Fruit fly (Drosophila melanogaster) whole organism, embryonic: ENCODE measurements around the gene scat.

ENCODE experiments used
- Blimp-1 ChIP-seq: fragments of 200-800 bp; sonication (Bioruptor generic); optimal IDR thresholded peaks from 3 replicates; lab custom pipeline; 2018; ENCODE audit warnings: missing biosample characterization, missing genetic modification characterization, mild to moderate bottlenecking, moderate library complexity, missing genetic modification reagents
- CG10321 ChIP-seq: fragments of 200-800 bp; sonication (Bioruptor generic); IDR thresholded peaks from 2 replicates; pipeline ENCODE4 v1.3.6; 2022; ENCODE audit warnings: missing biosample characterization, missing genetic modification characterization
- CG10431 ChIP-seq: fragments of 200-800 bp; sonication (Bioruptor generic); optimal IDR thresholded peaks from 3 replicates; lab custom pipeline; 2018; ENCODE audit warnings: missing biosample characterization, mild to moderate bottlenecking, missing genetic modification characterization
- CG10543 ChIP-seq: fragments of 200-800 bp; sonication (Bioruptor generic); optimal IDR thresholded peaks from 3 replicates; lab custom pipeline; 2017; ENCODE audit warnings: missing biosample characterization, mild to moderate bottlenecking, missing genetic modification characterization, moderate library complexity
- CG11247 ChIP-seq: fragments of 200-800 bp; sonication (Bioruptor generic); IDR thresholded peaks from 2 replicates; pipeline ENCODE4 v1.3.6; 2022; ENCODE audit warnings: missing biosample characterization, missing genetic modification characterization
- CG12104 ChIP-seq: fragments of 200-800 bp; sonication (Bioruptor generic); optimal IDR thresholded peaks from 3 replicates; lab custom pipeline; 2016; ENCODE audit warnings: missing biosample characterization, missing genetic modification characterization
- CG12942 ChIP-seq: fragments of 200-800 bp; sonication (Bioruptor generic); optimal IDR thresholded peaks from 3 replicates; lab custom pipeline; 2016; ENCODE audit warnings: missing biosample characterization, missing genetic modification characterization
- CG13287 ChIP-seq: fragments of 200-800 bp; sonication (Bioruptor generic); IDR thresholded peaks from 2 replicates; pipeline ENCODE4 v1.3.6; 2022; ENCODE audit warnings: missing biosample characterization, missing genetic modification characterization; ENCODE audit not compliant: partially characterized antibody
- CG13624 ChIP-seq: fragments of 200-800 bp; sonication (Bioruptor generic); optimal IDR thresholded peaks from 2 replicates; lab custom pipeline; 2016; ENCODE audit warnings: missing biosample characterization, missing genetic modification characterization
- CG13894 ChIP-seq: fragments of 200-800 bp; sonication (Bioruptor generic); optimal IDR thresholded peaks from 3 replicates; lab custom pipeline; 2018; ENCODE audit warnings: missing biosample characterization, mild to moderate bottlenecking, missing genetic modification characterization, moderate library complexity
- CG17385 ChIP-seq: fragments of 200-800 bp; sonication (Bioruptor generic); optimal IDR thresholded peaks from 3 replicates; lab custom pipeline; 2018; ENCODE audit warnings: missing biosample characterization, mild to moderate bottlenecking, missing genetic modification characterization
- CG17612 ChIP-seq: fragments of 200-800 bp; sonication (Bioruptor generic); IDR thresholded peaks from 2 replicates; pipeline ENCODE4 v1.3.6; 2022; ENCODE audit warnings: missing biosample characterization, missing genetic modification characterization
- CG1792 ChIP-seq: fragments of 200-800 bp; sonication (Bioruptor generic); optimal IDR thresholded peaks from 2 replicates; lab custom pipeline; 2016; ENCODE audit warnings: missing biosample characterization, missing genetic modification characterization
- CG2116 ChIP-seq: fragments of 200-800 bp; sonication (Bioruptor generic); optimal IDR thresholded peaks from 3 replicates; lab custom pipeline; 2018; ENCODE audit warnings: missing biosample characterization, mild to moderate bottlenecking, missing genetic modification characterization
- CG32772 ChIP-seq: fragments of 200-800 bp; sonication (Bioruptor generic); IDR thresholded peaks from 2 replicates; pipeline ENCODE4 v1.3.6; 2022; ENCODE audit warnings: missing biosample characterization, missing genetic modification characterization
- CG6765 ChIP-seq: fragments of 200-800 bp; sonication (Bioruptor generic); optimal IDR thresholded peaks from 3 replicates; lab custom pipeline; 2017; ENCODE audit warnings: missing biosample characterization, mild to moderate bottlenecking, missing genetic modification characterization
- CG7357 ChIP-seq: fragments of 200-800 bp; sonication (Bioruptor generic); IDR thresholded peaks from 3 replicates; pipeline ENCODE4 v1.3.6; 2022; ENCODE audit warnings: missing biosample characterization, missing genetic modification characterization
- CG8478 ChIP-seq: fragments of >200 bp; optimal IDR thresholded peaks from 2 replicates; lab custom pipeline; 2018
- CrebB ChIP-seq: fragments of 200-800 bp; sonication (Bioruptor generic); optimal IDR thresholded peaks from 3 replicates; lab custom pipeline; 2018; ENCODE audit warnings: missing biosample characterization, mild to moderate bottlenecking, missing genetic modification characterization
- D ChIP-seq, 2 experiments: fragments of 200-800 bp in 1 of 2; fragments of >200 bp in 1 of 2; sonication (Bioruptor generic) in 1 of 2; optimal IDR thresholded peaks; 2 replicates in 1 of 2; 3 replicates in 1 of 2; lab custom pipeline; 2017; ENCODE audit warnings: mild to moderate bottlenecking in 1 of 2, missing biosample characterization in 1 of 2, missing genetic modification characterization in 1 of 2, missing genetic modification reagents in 1 of 2
- HLH4C ChIP-seq: fragments of 200-800 bp; sonication (Bioruptor generic); IDR thresholded peaks from 3 replicates; pipeline ENCODE4 v1.3.6; 2022; ENCODE audit warnings: missing biosample characterization, missing genetic modification characterization; ENCODE audit not compliant: partially characterized antibody
- HLH54F ChIP-seq: fragments of 200-800 bp; sonication (Bioruptor generic); optimal IDR thresholded peaks from 3 replicates; lab custom pipeline; 2016; ENCODE audit warnings: missing biosample characterization, missing genetic modification characterization
- Hr78 ChIP-seq, 2 experiments: fragments of 200-800 bp in 1 of 2; fragments of >200 bp in 1 of 2; sonication (Bioruptor generic) in 1 of 2; optimal IDR thresholded peaks; 2 replicates each; lab custom pipeline; 2017 to 2019; ENCODE audit warnings: missing biosample characterization in 2 of 2, missing genetic modification characterization in 2 of 2, mild to moderate bottlenecking in 1 of 2, moderate library complexity in 1 of 2
- MESR4 ChIP-seq: fragments of 200-800 bp; sonication (Bioruptor generic); optimal IDR thresholded peaks from 2 replicates; lab custom pipeline; 2018; ENCODE audit warnings: missing biosample characterization, mild to moderate bottlenecking, missing genetic modification characterization, moderate library complexity
- Nf-YC ChIP-seq: fragments of 200-800 bp; optimal IDR thresholded peaks from 3 replicates; lab custom pipeline; 2019; ENCODE audit warnings: missing biosample characterization, mild to moderate bottlenecking, missing genetic modification characterization, moderate library complexity
- Opbp ChIP-seq: fragments of 200-800 bp; sonication (Bioruptor generic); IDR thresholded peaks from 3 replicates; pipeline ENCODE4 v1.3.6; 2022; ENCODE audit warnings: missing biosample characterization, missing genetic modification characterization; ENCODE audit not compliant: partially characterized antibody
- Xbp1 ChIP-seq: fragments of 200-800 bp; sonication (Bioruptor generic); optimal IDR thresholded peaks from 3 replicates; lab custom pipeline; 2016; ENCODE audit warnings: missing biosample characterization, mild to moderate bottlenecking, missing genetic modification characterization
- Xrp1 ChIP-seq: fragments of 200-800 bp; sonication (Bioruptor generic); IDR thresholded peaks from 2 replicates; pipeline ENCODE4 v1.3.6; 2022; ENCODE audit warnings: missing biosample characterization, missing genetic modification characterization
- br ChIP-seq: fragments of >200 bp; optimal IDR thresholded peaks from 2 replicates; lab custom pipeline; 2017
- cad ChIP-seq: fragments of >200 bp; optimal IDR thresholded peaks from 2 replicates; lab custom pipeline; 2017; ENCODE audit warnings: missing biosample characterization, missing genetic modification characterization
- chinmo ChIP-seq: fragments of 200-800 bp; sonication (Bioruptor generic); IDR thresholded peaks from 4 replicates; pipeline ENCODE4 v1.3.6; 2022; ENCODE audit warnings: missing biosample characterization, missing genetic modification characterization; ENCODE audit not compliant: partially characterized antibody
- en ChIP-seq: fragments of 200-800 bp; sonication (Bioruptor generic); optimal IDR thresholded peaks from 2 replicates; lab custom pipeline; 2016; ENCODE audit warnings: missing biosample characterization, missing genetic modification characterization
- fd96Cb ChIP-seq: fragments of 200-800 bp; sonication (Bioruptor generic); optimal IDR thresholded peaks from 2 replicates; lab custom pipeline; 2018; ENCODE audit warnings: missing biosample characterization, mild to moderate bottlenecking, missing genetic modification characterization, moderate library complexity
- grn ChIP-seq: fragments of 200-800 bp; sonication (Bioruptor generic); optimal IDR thresholded peaks from 3 replicates; lab custom pipeline; 2017; ENCODE audit warnings: missing biosample characterization, missing genetic modification characterization
- hbn ChIP-seq: fragments of 200-800 bp; sonication (Bioruptor generic); IDR thresholded peaks from 2 replicates; pipeline ENCODE4 v1.3.6; 2022; ENCODE audit warnings: missing biosample characterization, missing genetic modification characterization; ENCODE audit not compliant: partially characterized antibody
- nerfin-1 ChIP-seq: fragments of 200-800 bp; sonication (Bioruptor generic); optimal IDR thresholded peaks from 3 replicates; lab custom pipeline; 2019; ENCODE audit warnings: missing biosample characterization, mild to moderate bottlenecking, missing genetic modification characterization, moderate library complexity
- nmo ChIP-seq: fragments of 200-800 bp; sonication (Bioruptor generic); optimal IDR thresholded peaks from 2 replicates; lab custom pipeline; 2018; ENCODE audit warnings: missing biosample characterization, mild to moderate bottlenecking, missing genetic modification characterization, moderate library complexity
- nom ChIP-seq: fragments of 200-800 bp; sonication (Bioruptor generic); optimal IDR thresholded peaks from 2 replicates; lab custom pipeline; 2017; ENCODE audit warnings: missing biosample characterization, missing genetic modification characterization, mild to moderate bottlenecking, moderate library complexity, missing genetic modification reagents
- pros ChIP-seq: fragments of 200-800 bp; sonication (Bioruptor generic); optimal IDR thresholded peaks from 3 replicates; lab custom pipeline; 2019; ENCODE audit warnings: missing biosample characterization, mild to moderate bottlenecking, missing genetic modification characterization, moderate library complexity
- rib ChIP-seq: fragments of 200-800 bp; sonication (Bioruptor generic); IDR thresholded peaks from 2 replicates; pipeline ENCODE4 v1.3.6; 2022; ENCODE audit warnings: missing biosample characterization, missing genetic modification characterization
- ro ChIP-seq: fragments of 200-800 bp; sonication (Bioruptor generic); IDR thresholded peaks from 2 replicates; pipeline ENCODE4 v1.3.6; 2022; ENCODE audit warnings: missing biosample characterization, missing genetic modification characterization
- sens ChIP-seq: fragments of 200-800 bp; sonication (Bioruptor generic); peaks from one replicate; lab custom pipeline; 2016; ENCODE audit warnings: missing biosample characterization, missing genetic modification characterization
- tio ChIP-seq: fragments of 200-800 bp; sonication (Bioruptor generic); optimal IDR thresholded peaks from 2 replicates; lab custom pipeline; 2017; ENCODE audit warnings: missing biosample characterization, missing genetic modification characterization, inconsistent platforms
- vvl ChIP-seq: fragments of 200-800 bp; sonication (Bioruptor generic); IDR thresholded peaks from 2 replicates; pipeline ENCODE4 v1.3.6; 2022; ENCODE audit warnings: missing biosample characterization, missing genetic modification characterization
- wdn ChIP-seq: fragments of 200-800 bp; sonication (Bioruptor generic); IDR thresholded peaks from 2 replicates; pipeline ENCODE4 v1.3.6; 2022; ENCODE audit warnings: missing biosample characterization, missing genetic modification characterization

Gene scat

dm6 chr2L:9455157-9455556 is 24.0 kb downstream of the scat start:
- TF ChIP-seq Xrp1 (GFP tag; lab: Robert Waterston, UW) (no peak), D (optimal IDR thresholded peaks at IDR 0.05; lab: Kevin White, UChicago) (peak; percentile 5), D (GFP tag; optimal IDR thresholded peaks at IDR 0.05; lab: Kevin White, UChicago) (no peak), CG10321 (GFP tag; lab: Robert Waterston, UW) (no peak), sens (GFP tag; lab: Kevin White, UChicago) (peak; percentile 19), nerfin-1 (peak; percentile 97), CG7357 (0 out of 3 replicates have a peak, but pooled peaks have one; percentile 21), CG10431 (GFP tag; lab: Kevin White, UChicago) (peak; percentile 76), nom (GFP tag; lab: Kevin White, UChicago) (no peak), tio (GFP tag; lab: Kevin White, UChicago) (no peak), CG17612 (GFP tag; lab: Robert Waterston, UW) (0 out of 2 replicates have a peak, but pooled peaks have one; percentile 26), cad (GFP tag; lab: Kevin White, UChicago) (no peak), Xbp1 (GFP tag; lab: Kevin White, UChicago) (no peak), MESR4 (GFP tag; lab: Kevin White, UChicago) (no peak), nmo (GFP tag; lab: Kevin White, UChicago) (peak; percentile 23), pros (GFP tag; lab: Kevin White, UChicago) (peak; percentile 67), HLH54F (GFP tag; lab: Kevin White, UChicago) (no peak), ro (GFP tag; lab: Robert Waterston, UW) (no peak)

dm6 chr2L:9457456-9457855 is 26.3 kb downstream of the scat start:
- peak; percentile 1 for TF ChIP-seq sens (GFP tag; lab: Kevin White, UChicago)
- TF ChIP-seq Hr78 (GFP tag; optimal IDR thresholded peaks at IDR 0.05; lab: Kevin White, UChicago) = peak in 1 of 2 experiments; percentile 56
- TF ChIP-seq HLH4C (GFP tag; lab: Robert Waterston, UW) = no peak

dm6 chr2L:9457865-9458264 is 26.7 kb downstream of the scat start:
- TF ChIP-seq grn = peak; percentile 33
- TF ChIP-seq br (lab: Kevin White, UChicago) = no peak
- TF ChIP-seq chinmo (GFP tag; lab: Robert Waterston, UW) = 0 out of 4 replicates have a peak, but pooled peaks have one; percentile 58
- TF ChIP-seq CG1792 (GFP tag; lab: Kevin White, UChicago) = no peak
- TF ChIP-seq CG17385 (GFP tag; lab: Kevin White, UChicago) = no peak
- TF ChIP-seq CG13287 (GFP tag; lab: Robert Waterston, UW) = no peak
- TF ChIP-seq hbn (GFP tag; lab: Robert Waterston, UW) = no peak
- TF ChIP-seq CG13894 = peak; percentile 32
- TF ChIP-seq Blimp-1 (GFP tag; lab: Kevin White, UChicago) = no peak
- no peak for TF ChIP-seq Nf-YC
- TF ChIP-seq CG11247 = no peak
- no peak for TF ChIP-seq CG8478
- no peak for TF ChIP-seq vvl (GFP tag; lab: Robert Waterston, UW)

- TF ChIP-seq CG32772 (GFP tag; lab: Robert Waterston, UW) (no peak), rib (GFP tag; lab: Robert Waterston, UW) (no peak), CrebB (tag; lab: Kevin White, UChicago) (no peak), vvl (GFP tag; lab: Robert Waterston, UW) (no peak), CG12104 (no peak), CG10543 (GFP tag; lab: Kevin White, UChicago) (peak; percentile 9), CG1792 (GFP tag; lab: Kevin White, UChicago) (no peak), CG6765 (GFP tag; lab: Kevin White, UChicago) (no peak), Nf-YC (no peak), CG2116 (no peak), CG13624 (GFP tag; lab: Kevin White, UChicago) (no peak), en (GFP tag; lab: Kevin White, UChicago) (no peak), wdn (GFP tag; lab: Robert Waterston, UW) (no peak), Opbp (GFP tag; lab: Robert Waterston, UW) (no peak), CG12942 (GFP tag; lab: Kevin White, UChicago) (no peak), fd96Cb (tag; lab: Kevin White, UChicago) (no peak)
These were observed 28.3 kb downstream of the scat start for dm6 chr2L:9459372-9460091.
